Worm (Caenorhabditis elegans) whole organism, L3 larva: Measurements from ENCODE around the gene lact-1.

ENCODE experiments used
- ceh-16 ChIP-seq: sonication (generic microtip); optimal IDR thresholded peaks from 2 replicates; lab custom pipeline; 2017; ENCODE audit warnings: missing biosample characterization, missing genetic modification characterization
- elt-2 ChIP-seq: sonication (generic microtip); optimal IDR thresholded peaks from 2 replicates; lab custom pipeline; 2016; ENCODE audit warnings: missing genetic modification reagents, mild to moderate bottlenecking, missing genetic modification characterization, missing compliant biosample characterization
- elt-3 ChIP-seq, 3 experiments: fragments of 150-350 bp in 1 of 3; sonication (generic microtip) in 2 of 3; optimal IDR thresholded peaks; 2 replicates in 2 of 3; 4 replicates in 1 of 3; lab custom pipeline; 2014 to 2017; ENCODE audit warnings: missing biosample characterization in 3 of 3, missing genetic modification characterization in 3 of 3
- mdl-1 ChIP-seq: fragments of 150-350 bp; optimal IDR thresholded peaks from 2 replicates; lab custom pipeline; 2014; ENCODE audit warnings: missing biosample characterization, missing genetic modification characterization
- nfya-1 ChIP-seq: sonication (generic microtip); optimal IDR thresholded peaks from 2 replicates; lab custom pipeline; 2017; ENCODE audit warnings: missing genetic modification characterization, mild to moderate bottlenecking, missing compliant biosample characterization, antibody characterized with exemption, moderate library complexity; ENCODE audit not compliant: insufficient read depth
- nhr-12 ChIP-seq: fragments of 150-350 bp; optimal IDR thresholded peaks from 2 replicates; lab custom pipeline; 2014; ENCODE audit warnings: missing biosample characterization, missing genetic modification characterization
- nhr-76 ChIP-seq: fragments of 150-350 bp; sonication (generic microtip); optimal IDR thresholded peaks from 5 replicates; lab custom pipeline; 2014; ENCODE audit warnings: missing biosample characterization, missing genetic modification characterization
- pqm-1 ChIP-seq: fragments of 150-350 bp; optimal IDR thresholded peaks from 2 replicates; lab custom pipeline; 2017; ENCODE audit warnings: missing biosample characterization, missing genetic modification characterization, inconsistent platforms
- unc-62 ChIP-seq: fragments of 150-350 bp; sonication (generic microtip); optimal IDR thresholded peaks from 4 replicates; lab custom pipeline; 2014; ENCODE audit warnings: missing biosample characterization, missing genetic modification reagents, missing genetic modification characterization

- no peak for TF ChIP-seq pqm-1 (tag; lab: Kevin White, UChicago)
- TF ChIP-seq elt-2 (tag; lab: Kevin White, UChicago), result no peak
- no peak for TF ChIP-seq mdl-1
- TF ChIP-seq nfya-1 (tag; lab: Kevin White, UChicago), result no peak
- no peak for TF ChIP-seq nhr-12 (tag; lab: Kevin White, UChicago)
- TF ChIP-seq elt-3 (tag; optimal IDR thresholded peaks at IDR 0.05; lab: Kevin White, UChicago), result no peak
- no peak for TF ChIP-seq nhr-76 (tag; lab: Kevin White, UChicago)
- no peak for TF ChIP-seq unc-62 (GFP tag; lab: Kevin White, UChicago)
- no peak for TF ChIP-seq ceh-16 (tag; lab: Kevin White, UChicago)
These were observed 51.0 kb downstream of the lact-1 start for ce11 chrX:7209151-7209550.
